Worm (Caenorhabditis elegans): ENCODE data around the gene oac-10.

Gene oac-10

DNA sequence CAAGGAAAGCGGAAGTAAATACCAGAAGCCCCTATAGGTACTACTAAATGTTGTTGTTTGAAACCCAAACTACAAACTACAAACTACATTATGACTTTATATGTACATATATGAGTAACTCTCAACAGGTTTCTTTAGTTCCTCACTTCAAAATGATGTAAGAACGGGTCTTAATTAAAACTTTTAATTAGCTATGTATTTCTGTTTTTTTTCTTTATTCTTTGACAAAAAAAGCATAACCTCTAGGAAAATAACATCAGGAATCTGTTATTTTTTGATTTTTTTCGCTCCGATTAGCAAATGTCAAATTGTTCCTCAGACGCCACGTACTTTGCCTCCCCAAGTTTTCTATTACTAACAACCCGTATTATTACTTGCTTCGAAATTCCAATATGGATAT, 8.6 kb downstream of the oac-10 start, which contains the start of gene srh-250:
Gene srh-250, plus strand, starts transcription at position 301 of the 400 bp plus-strand sequence.
- no peak for TF ChIP-seq aly-2 (tag; optimal IDR thresholded peaks at IDR 0.05)
- TF ChIP-seq lsy-2 (tag; optimal IDR thresholded peaks at IDR 0.05), result no peak
- no peak for TF ChIP-seq ceh-62 (tag; optimal IDR thresholded peaks at IDR 0.05)
- no peak for TF ChIP-seq lin-29 (GFP tag; IDR thresholded peaks at IDR 0.05)
- no peak for TF ChIP-seq set-16 (GFP tag; IDR thresholded peaks at IDR 0.05)
- no peak for TF ChIP-seq ces-1 (GFP tag; optimal IDR thresholded peaks at IDR 0.05)
- TF ChIP-seq zfp-3 (GFP tag; conservative IDR thresholded peaks at IDR 0.05), result no peak
- TF ChIP-seq hif-1 (tag; optimal IDR thresholded peaks at IDR 0.05), result no peak
- TF ChIP-seq F37D6.2 (tag; optimal IDR thresholded peaks at IDR 0.05), result no peak
- TF ChIP-seq fkh-10 (GFP tag; optimal IDR thresholded peaks at IDR 0.05), result no peak
- no peak for TF ChIP-seq unc-39 (tag; optimal IDR thresholded peaks at IDR 0.05)
- no peak for TF ChIP-seq nhr-77 (tag; optimal IDR thresholded peaks at IDR 0.05)

DNA sequence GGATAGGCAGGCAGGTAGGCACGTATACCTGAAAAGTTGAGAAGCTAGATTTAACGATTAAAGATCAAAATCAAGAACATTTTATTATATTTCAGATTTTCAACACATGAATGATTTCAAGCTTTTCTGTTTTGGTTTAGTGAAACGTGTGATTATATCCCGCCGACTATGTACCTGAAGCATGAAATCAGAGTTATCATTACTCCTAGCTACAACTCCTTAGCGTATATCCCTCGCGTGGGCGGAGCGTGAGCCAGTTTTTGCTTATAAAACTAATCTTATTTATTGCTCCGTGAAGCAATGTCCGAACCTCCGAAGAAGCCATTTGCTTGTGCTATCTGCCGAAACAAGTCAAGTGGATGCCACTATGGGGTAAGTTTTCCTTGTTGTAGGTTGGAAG, 10.2 kb downstream of the oac-10 start, which contains the start of gene nhr-166:
Gene nhr-166, plus strand, starts transcription at position 301 of the 400 bp plus-strand sequence.
- TF ChIP-seq unc-62 (GFP tag; optimal IDR thresholded peaks at IDR 0.05 in 1 of 2) (no peak), unc-62 (tag; optimal IDR thresholded peaks at IDR 0.05) (no peak), dmd-6 (GFP tag; IDR thresholded peaks at IDR 0.05) (no peak), set-16 (GFP tag; IDR thresholded peaks at IDR 0.05) (no peak), ctbp-1 (GFP tag; IDR thresholded peaks at IDR 0.05) (no peak), madf-5 (GFP tag; IDR thresholded peaks at IDR 0.05) (no peak), lin-15B (tag; optimal IDR thresholded peaks at IDR 0.05) (no peak), F10B5.3 (tag; optimal IDR thresholded peaks at IDR 0.05) (no peak), F37D6.2 (tag; optimal IDR thresholded peaks at IDR 0.05) (no peak), mes-2 (tag; optimal IDR thresholded peaks at IDR 0.05; ENCODE audit: poor library complexity, severe bottlenecking) (no peak), gei-8 (GFP tag; optimal IDR thresholded peaks at IDR 0.05) (no peak), daf-16 (GFP tag; optimal IDR thresholded peaks at IDR 0.05) (no peak), daf-16 (tag; optimal IDR thresholded peaks at IDR 0.05) (no peak), zip-11 (GFP tag; IDR thresholded peaks at IDR 0.05) (no peak), zag-1 (tag; optimal IDR thresholded peaks at IDR 0.05) (no peak)

DNA sequence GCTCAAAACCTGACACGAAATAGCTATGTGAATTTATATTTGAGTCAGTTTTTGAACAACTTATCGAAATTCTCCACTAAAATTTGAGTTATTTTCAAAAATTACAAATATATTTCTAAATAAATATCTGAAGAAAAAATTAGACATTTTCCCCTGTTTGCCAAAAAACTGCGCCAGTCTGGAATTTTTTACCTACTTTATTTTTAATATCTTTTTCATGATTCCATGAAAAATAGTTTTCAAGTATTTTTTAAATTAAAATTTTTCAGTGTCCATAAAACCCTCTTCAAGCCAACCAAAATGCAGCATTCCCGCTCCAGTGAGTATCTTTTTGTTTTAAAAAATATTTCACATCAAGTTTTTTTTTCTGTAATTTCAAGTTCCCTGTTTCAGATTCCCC, 21.4 kb downstream of the oac-10 start, which contains the start of gene F53C3.8:
Gene F53C3.8, plus strand, starts transcription at position 301 of the 400 bp plus-strand sequence.
- TF ChIP-seq F10B5.3 (tag; optimal IDR thresholded peaks at IDR 0.05), result no peak
- no peak for TF ChIP-seq hlh-11 (tag; optimal IDR thresholded peaks at IDR 0.05)
- no peak for TF ChIP-seq zfp-3 (GFP tag; conservative IDR thresholded peaks at IDR 0.05)

DNA sequence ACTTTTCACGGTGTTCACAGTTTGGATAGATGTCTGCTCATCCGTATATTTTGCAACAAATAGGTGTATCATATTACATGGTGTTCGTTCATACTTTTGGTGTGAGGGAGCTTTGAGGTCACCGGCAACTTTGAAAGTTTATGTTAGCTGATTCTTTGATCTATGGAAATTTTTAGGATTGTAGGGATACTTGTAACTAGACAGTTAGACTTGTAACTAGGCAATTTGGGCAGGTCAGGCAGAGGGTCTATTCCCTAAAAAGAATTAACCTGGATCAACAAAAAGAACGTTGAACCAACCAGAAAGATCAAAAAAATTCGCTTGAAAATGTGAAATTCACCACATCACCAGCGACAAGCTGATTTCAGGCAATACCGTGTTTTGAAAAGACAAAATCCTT, 24.2 kb downstream of the oac-10 start:
- TF ChIP-seq aha-1 (tag) (peak; percentile 93), zip-2 (tag; optimal IDR thresholded peaks at IDR 0.05) (no peak)

DNA sequence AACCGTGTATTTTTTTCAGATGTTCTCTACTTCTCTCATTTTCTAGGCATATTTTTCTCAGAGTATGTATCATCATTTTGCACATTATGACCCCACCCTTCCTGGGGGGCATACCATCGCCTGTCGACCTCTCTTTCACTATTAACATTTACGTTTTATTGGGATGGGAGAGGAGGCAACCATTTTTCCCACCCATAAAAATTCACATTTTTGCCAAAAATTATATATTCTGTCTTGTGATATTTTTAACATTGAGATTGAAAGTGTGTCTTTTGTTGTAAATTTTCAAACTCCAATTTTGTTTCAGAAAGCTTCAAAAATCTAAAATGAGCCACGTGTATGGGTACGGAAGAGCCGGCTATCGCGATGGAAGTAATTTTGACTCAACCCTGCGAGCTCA, 25.1 kb downstream of the oac-10 start, which contains the start of gene F53C3.7:
Gene F53C3.7, plus strand, starts transcription at position 301 of the 400 bp plus-strand sequence.
- TF ChIP-seq tra-1 (GFP tag; IDR thresholded peaks at IDR 0.05) (no peak), ama-1 (optimal IDR thresholded peaks at IDR 0.05) (no peak), set-16 (GFP tag; IDR thresholded peaks at IDR 0.05) (no peak), Y75B8A.6 (GFP tag; IDR thresholded peaks at IDR 0.05) (no peak), ZK546.5 (tag; optimal IDR thresholded peaks at IDR 0.05) (no peak), ZK337.2 (GFP tag; IDR thresholded peaks at IDR 0.05) (no peak), F37D6.2 (tag; optimal IDR thresholded peaks at IDR 0.05) (no peak)

ce11 chrII:3896920-3897319, 27.2 kb downstream of the oac-10 start:
- TF ChIP-seq nhr-25 (tag; optimal IDR thresholded peaks at IDR 0.05; ENCODE audit: borderline replicate concordance, insufficient read depth), result no peak
- no peak for TF ChIP-seq ZK546.5 (tag; optimal IDR thresholded peaks at IDR 0.05)
- TF ChIP-seq Y48G9A.11 (GFP tag; IDR thresholded peaks at IDR 0.05), result no peak
- peak in 1 of 2 experiments; percentile 73 for TF ChIP-seq daf-16 (GFP tag; optimal IDR thresholded peaks at IDR 0.05)
- TF ChIP-seq daf-16 (tag; optimal IDR thresholded peaks at IDR 0.05), result no peak
- TF ChIP-seq ceh-28 (tag; optimal IDR thresholded peaks at IDR 0.05), result no peak
- TF ChIP-seq hif-1 (tag; optimal IDR thresholded peaks at IDR 0.05), result no peak
- TF ChIP-seq set-16 (GFP tag; IDR thresholded peaks at IDR 0.05), result no peak
- TF ChIP-seq snpc-1.2 (GFP tag; IDR thresholded peaks at IDR 0.05), result no peak
- TF ChIP-seq duxl-1 (tag; optimal IDR thresholded peaks at IDR 0.05; ENCODE audit: poor library complexity), result peak; percentile 52
- TF ChIP-seq dpl-1 (GFP tag; optimal IDR thresholded peaks at IDR 0.05), result no peak
- no peak for TF ChIP-seq madf-5 (GFP tag; IDR thresholded peaks at IDR 0.05)
- no peak for TF ChIP-seq pha-4 (GFP tag; IDR thresholded peaks at IDR 0.05)
- TF ChIP-seq pha-4 (tag; optimal IDR thresholded peaks at IDR 0.05), result no peak
- no peak for TF ChIP-seq lin-29 (GFP tag; IDR thresholded peaks at IDR 0.05)
- TF ChIP-seq aha-1 (tag), result peak; percentile 92
- no peak for TF ChIP-seq saeg-2 (GFP tag; IDR thresholded peaks at IDR 0.05)
